Fruit fly (Drosophila melanogaster) whole organism, embryonic: ENCODE data around the gene unc-119.
A peak's percentile ranks its signal among the peaks of the same experiment; 100 is the strongest.

ENCODE experiments used
- Blimp-1 ChIP-seq: fragments of 200-800 bp; sonication (Bioruptor generic); optimal IDR thresholded peaks from 3 replicates; lab custom pipeline; 2018; ENCODE audit warnings: missing biosample characterization, missing genetic modification characterization, mild to moderate bottlenecking, moderate library complexity, missing genetic modification reagents
- CG10267 ChIP-seq: fragments of 200-800 bp; sonication (Bioruptor generic); optimal IDR thresholded peaks from 2 replicates; lab custom pipeline; 2018; ENCODE audit warnings: missing biosample characterization, mild to moderate bottlenecking, missing genetic modification characterization, moderate library complexity
- CG10431 ChIP-seq: fragments of 200-800 bp; sonication (Bioruptor generic); optimal IDR thresholded peaks from 3 replicates; lab custom pipeline; 2018; ENCODE audit warnings: missing biosample characterization, mild to moderate bottlenecking, missing genetic modification characterization
- CG10654 ChIP-seq: fragments of 200-800 bp; sonication (Bioruptor generic); optimal IDR thresholded peaks from 2 replicates; lab custom pipeline; 2016; ENCODE audit warnings: missing biosample characterization, missing genetic modification characterization
- CG13775 ChIP-seq: fragments of 200-800 bp; sonication (Bioruptor generic); optimal IDR thresholded peaks from 3 replicates; lab custom pipeline; 2017; ENCODE audit warnings: missing biosample characterization, mild to moderate bottlenecking, missing genetic modification characterization
- CG1603 ChIP-seq: fragments of 200-800 bp; sonication (Bioruptor generic); optimal IDR thresholded peaks from 2 replicates; lab custom pipeline; 2019; ENCODE audit warnings: missing biosample characterization, mild to moderate bottlenecking, missing genetic modification characterization, moderate library complexity
- CG17802 ChIP-seq: fragments of 200-800 bp; sonication (Bioruptor generic); optimal IDR thresholded peaks from 2 replicates; lab custom pipeline; 2018; ENCODE audit warnings: missing biosample characterization, mild to moderate bottlenecking, missing genetic modification characterization, moderate library complexity
- CG2712 ChIP-seq: fragments of 200-800 bp; optimal IDR thresholded peaks from 3 replicates; lab custom pipeline; 2019; ENCODE audit warnings: missing biosample characterization, mild to moderate bottlenecking, missing genetic modification characterization, moderate library complexity
- CG31224 ChIP-seq: fragments of 200-800 bp; sonication (Bioruptor generic); IDR thresholded peaks from 2 replicates; pipeline ENCODE4 v1.3.6; 2022; ENCODE audit warnings: missing biosample characterization, missing genetic modification characterization
- CG31365 ChIP-seq: fragments of 200-800 bp; sonication (Bioruptor generic); optimal IDR thresholded peaks from 2 replicates; lab custom pipeline; 2018; ENCODE audit warnings: missing biosample characterization, mild to moderate bottlenecking, missing genetic modification characterization
- CG32772 ChIP-seq: fragments of 200-800 bp; sonication (Bioruptor generic); IDR thresholded peaks from 2 replicates; pipeline ENCODE4 v1.3.6; 2022; ENCODE audit warnings: missing biosample characterization, missing genetic modification characterization
- CG3838 ChIP-seq: fragments of 200-800 bp; sonication (Bioruptor generic); optimal IDR thresholded peaks from 3 replicates; lab custom pipeline; 2016; ENCODE audit warnings: missing biosample characterization, missing genetic modification characterization
- CG4617 ChIP-seq: fragments of 200-800 bp; sonication (Bioruptor generic); optimal IDR thresholded peaks from 3 replicates; lab custom pipeline; 2016; ENCODE audit warnings: missing biosample characterization, missing genetic modification characterization, borderline replicate concordance
- CG4730 ChIP-seq: fragments of 200-800 bp; sonication (Bioruptor generic); IDR thresholded peaks from 2 replicates; pipeline ENCODE4 v1.3.6; 2022; ENCODE audit warnings: missing biosample characterization, missing genetic modification characterization
- CG6683 ChIP-seq: fragments of 200-800 bp; sonication (Bioruptor generic); optimal IDR thresholded peaks from 2 replicates; lab custom pipeline; 2017; ENCODE audit warnings: missing biosample characterization, mild to moderate bottlenecking, missing genetic modification characterization, missing genetic modification reagents
- CG8765 ChIP-seq: fragments of 200-800 bp; sonication (Bioruptor generic); IDR thresholded peaks from 2 replicates; pipeline ENCODE4 v1.3.6; 2022; ENCODE audit warnings: missing biosample characterization, missing genetic modification characterization
- CoRest ChIP-seq: fragments of 200-800 bp; sonication (Bioruptor generic); optimal IDR thresholded peaks from 3 replicates; lab custom pipeline; 2018; ENCODE audit warnings: missing biosample characterization, mild to moderate bottlenecking, missing genetic modification characterization, moderate library complexity
- Fer2 ChIP-seq: fragments of 200-800 bp; sonication (Bioruptor generic); optimal IDR thresholded peaks from 2 replicates; lab custom pipeline; 2018; ENCODE audit warnings: missing biosample characterization, mild to moderate bottlenecking, missing genetic modification characterization, moderate library complexity
- GATAe ChIP-seq: fragments of 200-800 bp; sonication (Bioruptor generic); conservative IDR thresholded peaks from 2 replicates; pipeline ENCODE4 v1.3.6; 2022; ENCODE audit warnings: missing biosample characterization, missing genetic modification characterization
- H15 ChIP-seq: fragments of 200-800 bp; sonication (Bioruptor generic); IDR thresholded peaks from 3 replicates; pipeline ENCODE4 v1.3.6; 2022; ENCODE audit warnings: missing biosample characterization, missing genetic modification characterization
- HmgZ ChIP-seq: fragments of 200-800 bp; sonication (Bioruptor generic); optimal IDR thresholded peaks from 2 replicates; lab custom pipeline; 2018; ENCODE audit warnings: missing biosample characterization, mild to moderate bottlenecking, missing genetic modification characterization
- Hsf ChIP-seq: fragments of 200-800 bp; sonication (Bioruptor generic); optimal IDR thresholded peaks from 3 replicates; lab custom pipeline; 2016; ENCODE audit warnings: missing biosample characterization, missing genetic modification characterization
- Lpt ChIP-seq: fragments of >200 bp; optimal IDR thresholded peaks from 2 replicates; lab custom pipeline; 2018; ENCODE audit warnings: missing biosample characterization, missing genetic modification characterization
- Mes4 ChIP-seq: fragments of 200-800 bp; sonication (Bioruptor generic); optimal IDR thresholded peaks from 2 replicates; lab custom pipeline; 2016; ENCODE audit warnings: missing biosample characterization, missing genetic modification characterization
- Trl ChIP-seq, 3 experiments: fragments of >200 bp in 2 of 3; fragments of 200-800 bp in 1 of 3; sonication (Bioruptor generic) in 1 of 3; optimal IDR thresholded peaks; 2 replicates in 1 of 3; 3 replicates in 2 of 3; lab custom pipeline; 2016 to 2017; ENCODE audit warnings: missing biosample characterization in 1 of 3, missing genetic modification characterization in 1 of 3
- Xbp1 ChIP-seq: fragments of 200-800 bp; sonication (Bioruptor generic); optimal IDR thresholded peaks from 3 replicates; lab custom pipeline; 2016; ENCODE audit warnings: missing biosample characterization, mild to moderate bottlenecking, missing genetic modification characterization
- bab2 ChIP-seq: fragments of 200-800 bp; sonication (Bioruptor generic); optimal IDR thresholded peaks from 2 replicates; lab custom pipeline; 2016; ENCODE audit warnings: missing biosample characterization, missing genetic modification characterization
- crp ChIP-seq, 2 experiments: fragments of 200-800 bp; sonication (Bioruptor generic); optimal IDR thresholded peaks; 2 replicates in 1 of 2; 3 replicates in 1 of 2; lab custom pipeline; 2017; ENCODE audit warnings: missing biosample characterization in 2 of 2, missing genetic modification characterization in 2 of 2, mild to moderate bottlenecking in 1 of 2, moderate library complexity in 1 of 2
- da ChIP-seq: fragments of 200-800 bp; sonication (Bioruptor generic); optimal IDR thresholded peaks from 2 replicates; lab custom pipeline; 2016; ENCODE audit warnings: missing biosample characterization, missing genetic modification characterization
- dysf ChIP-seq: fragments of 200-800 bp; sonication (Bioruptor generic); IDR thresholded peaks from 3 replicates; pipeline ENCODE4 v1.3.6; 2022; ENCODE audit warnings: missing biosample characterization, missing genetic modification characterization
- emc ChIP-seq: fragments of 200-800 bp; sonication (Bioruptor generic); optimal IDR thresholded peaks from 2 replicates; lab custom pipeline; 2016; ENCODE audit warnings: missing biosample characterization, missing genetic modification characterization
- fd102C ChIP-seq: fragments of 200-800 bp; sonication (Bioruptor generic); optimal IDR thresholded peaks from 2 replicates; lab custom pipeline; 2018; ENCODE audit warnings: missing biosample characterization, mild to moderate bottlenecking, missing genetic modification characterization, moderate library complexity
- gcm2 ChIP-seq: fragments of 200-800 bp; sonication (Bioruptor generic); optimal IDR thresholded peaks from 2 replicates; lab custom pipeline; 2016; ENCODE audit warnings: missing biosample characterization, missing genetic modification characterization
- mld ChIP-seq: fragments of 200-800 bp; sonication (Bioruptor generic); IDR thresholded peaks from 3 replicates; pipeline ENCODE4 v1.3.6; 2022; ENCODE audit warnings: missing biosample characterization, missing genetic modification characterization; ENCODE audit not compliant: partially characterized antibody
- nmo ChIP-seq: fragments of 200-800 bp; sonication (Bioruptor generic); optimal IDR thresholded peaks from 2 replicates; lab custom pipeline; 2018; ENCODE audit warnings: missing biosample characterization, mild to moderate bottlenecking, missing genetic modification characterization, moderate library complexity
- nom ChIP-seq: fragments of 200-800 bp; sonication (Bioruptor generic); optimal IDR thresholded peaks from 2 replicates; lab custom pipeline; 2017; ENCODE audit warnings: missing biosample characterization, missing genetic modification characterization, mild to moderate bottlenecking, moderate library complexity, missing genetic modification reagents
- pho ChIP-seq: fragments of 200-800 bp; sonication (Bioruptor generic); optimal IDR thresholded peaks from 2 replicates; lab custom pipeline; 2016; ENCODE audit warnings: missing biosample characterization, missing genetic modification characterization
- pzg ChIP-seq: fragments of 200-800 bp; sonication (Bioruptor generic); optimal IDR thresholded peaks from 3 replicates; lab custom pipeline; 2018; ENCODE audit warnings: missing biosample characterization, mild to moderate bottlenecking, missing genetic modification characterization, moderate library complexity
- sc ChIP-seq, 3 experiments: fragments of >200 bp in 2 of 3; fragments of 200-800 bp in 1 of 3; sonication (Bioruptor generic) in 1 of 3; optimal IDR thresholded peaks; 2 replicates in 2 of 3; 3 replicates in 1 of 3; lab custom pipeline; 2017; ENCODE audit warnings: mild to moderate bottlenecking in 1 of 3, missing biosample characterization in 1 of 3, missing genetic modification characterization in 1 of 3, missing genetic modification reagents in 1 of 3
- sens ChIP-seq: fragments of 200-800 bp; sonication (Bioruptor generic); peaks from one replicate; lab custom pipeline; 2016; ENCODE audit warnings: missing biosample characterization, missing genetic modification characterization
- seq ChIP-seq: fragments of 200-800 bp; sonication (Bioruptor generic); IDR thresholded peaks from 2 replicates; pipeline ENCODE4 v1.3.6; 2022; ENCODE audit warnings: missing biosample characterization, missing genetic modification characterization
- shn ChIP-seq: fragments of 200-800 bp; sonication (Bioruptor generic); optimal IDR thresholded peaks from 3 replicates; lab custom pipeline; 2016; ENCODE audit warnings: missing biosample characterization, missing genetic modification characterization
- sim ChIP-seq: fragments of 200-800 bp; sonication (Bioruptor generic); IDR thresholded peaks from 2 replicates; pipeline ENCODE4 v1.3.6; 2022; ENCODE audit warnings: missing biosample characterization, missing genetic modification characterization
- sisA ChIP-seq: fragments of 200-800 bp; sonication (Bioruptor generic); IDR thresholded peaks from 2 replicates; pipeline ENCODE4 v1.3.6; 2022; ENCODE audit warnings: missing biosample characterization, missing genetic modification characterization
- sqz ChIP-seq: fragments of 200-800 bp; sonication (Bioruptor generic); optimal IDR thresholded peaks from 3 replicates; lab custom pipeline; 2018; ENCODE audit warnings: missing biosample characterization, mild to moderate bottlenecking, missing genetic modification characterization
- tap ChIP-seq: fragments of 200-800 bp; optimal IDR thresholded peaks from 3 replicates; lab custom pipeline; 2019; ENCODE audit warnings: missing biosample characterization, mild to moderate bottlenecking, missing genetic modification characterization, moderate library complexity
- tgo ChIP-seq: fragments of 200-800 bp; sonication (Bioruptor generic); IDR thresholded peaks from 3 replicates; pipeline ENCODE4 v1.3.6; 2022; ENCODE audit warnings: missing biosample characterization, missing genetic modification characterization
- tin ChIP-seq: fragments of 200-800 bp; sonication (Bioruptor generic); optimal IDR thresholded peaks from 3 replicates; lab custom pipeline; 2016; ENCODE audit warnings: missing biosample characterization, missing genetic modification characterization

Gene unc-119

DNA sequence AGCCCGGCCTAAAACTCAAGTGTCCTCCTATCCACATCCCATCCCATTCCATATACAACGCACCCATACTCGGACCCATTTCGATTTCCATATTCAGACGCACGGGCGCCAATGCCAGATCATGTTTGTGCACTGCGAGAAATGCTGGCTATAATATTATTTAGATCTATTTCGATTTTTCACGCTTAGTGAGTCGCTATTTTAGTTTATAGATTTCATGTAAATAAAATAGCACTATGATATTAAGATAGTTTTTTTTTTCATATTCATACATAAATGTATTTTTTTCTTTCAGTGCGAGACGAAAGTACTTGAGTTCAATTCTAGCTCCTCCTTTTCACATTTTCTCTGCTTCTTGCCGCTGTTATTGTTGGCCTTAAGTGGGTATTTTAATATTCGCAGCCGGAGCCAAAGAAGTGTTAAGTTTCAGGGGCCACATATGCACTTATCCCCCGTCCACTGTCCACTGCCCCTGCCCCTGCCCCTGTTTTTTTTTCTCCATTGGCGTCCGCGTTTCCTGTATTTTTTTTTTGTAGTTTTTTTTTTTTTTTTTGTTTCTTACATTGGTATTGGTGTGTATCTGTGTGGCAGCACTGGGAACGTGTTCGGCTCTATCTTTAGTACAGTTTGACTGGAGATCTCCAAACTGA lies 877 bp upstream of the unc-119 start (continued):
- TF ChIP-seq CG31365 (tag; lab: Kevin White, UChicago), result no peak
- TF ChIP-seq Lpt, result no peak
- TF ChIP-seq tgo (GFP tag; lab: Robert Waterston, UW), result peak; percentile 68; the same call in 2 of the 3 replicates
- peak; percentile 84 for TF ChIP-seq Blimp-1
- TF ChIP-seq sisA (GFP tag; lab: Robert Waterston, UW), result peak; percentile 69
- peak; percentile 29 for TF ChIP-seq tap
- peak; percentile 85 for TF ChIP-seq CG10267
- peak; percentile 78 for TF ChIP-seq Xbp1 (GFP tag; lab: Kevin White, UChicago)
- no peak; the same call in 2 of the 3 replicates for TF ChIP-seq H15 (GFP tag; lab: Robert Waterston, UW)
- TF ChIP-seq GATAe (GFP tag; lab: Robert Waterston, UW), result no peak
- TF ChIP-seq mld (GFP tag; lab: Robert Waterston, UW), result no peak
- peak; percentile 94 for TF ChIP-seq sens (GFP tag; lab: Kevin White, UChicago)
- peak; percentile 26 for TF ChIP-seq pho (GFP tag; lab: Kevin White, UChicago)
- no peak for TF ChIP-seq CG3838 (GFP tag; lab: Kevin White, UChicago)
- peak; percentile 77 for TF ChIP-seq CG13775 (GFP tag; lab: Kevin White, UChicago)
- TF ChIP-seq gcm2 (GFP tag; lab: Kevin White, UChicago), result peak; percentile 50
- TF ChIP-seq CG4617, result peak; percentile 49
- TF ChIP-seq nom (GFP tag; lab: Kevin White, UChicago), result peak; percentile 92
- TF ChIP-seq da (GFP tag; lab: Kevin White, UChicago), result no peak
- TF ChIP-seq CG32772 (GFP tag; lab: Robert Waterston, UW), result no peak; the same call in 1 of the 2 replicates
- TF ChIP-seq CG31224 (GFP tag; lab: Robert Waterston, UW), result peak; percentile 41
- peak; percentile 44 for TF ChIP-seq CG4730 (GFP tag; lab: Robert Waterston, UW)
- TF ChIP-seq CoRest (tag; lab: Kevin White, UChicago), result peak; percentile 81
- no peak for TF ChIP-seq seq (GFP tag; lab: Robert Waterston, UW)
- peak; percentile 65 for TF ChIP-seq dysf (GFP tag; lab: Robert Waterston, UW)
- TF ChIP-seq sc (optimal IDR thresholded peaks at IDR 0.05; lab: Kevin White, UChicago), result no peak
- TF ChIP-seq sc (GFP tag; optimal IDR thresholded peaks at IDR 0.05; lab: Kevin White, UChicago), result peak; percentile 73
- TF ChIP-seq pzg (GFP tag; lab: Kevin White, UChicago), result no peak
- peak; percentile 31 for TF ChIP-seq CG1603 (tag; lab: Kevin White, UChicago)
- TF ChIP-seq Trl (optimal IDR thresholded peaks at IDR 0.05; lab: Kevin White, UChicago), result no peak
- peak; percentile 41 for TF ChIP-seq Trl (GFP tag; optimal IDR thresholded peaks at IDR 0.05; lab: Kevin White, UChicago)
- peak; percentile 66; the same call in 1 of the 2 replicates for TF ChIP-seq sim (GFP tag; lab: Robert Waterston, UW)
- TF ChIP-seq Mes4 (GFP tag; lab: Kevin White, UChicago), result peak; percentile 70
- TF ChIP-seq emc (GFP tag; lab: Kevin White, UChicago), result no peak
- TF ChIP-seq CG2712 (tag; lab: Kevin White, UChicago), result peak; percentile 90
- TF ChIP-seq crp (GFP tag; optimal IDR thresholded peaks at IDR 0.05; lab: Kevin White, UChicago), result peak in 1 of 2 experiments; percentile 16
- TF ChIP-seq CG17802 (tag; lab: Kevin White, UChicago), result peak; percentile 46
- TF ChIP-seq tin (GFP tag; lab: Kevin White, UChicago), result peak; percentile 88
- peak; percentile 74 for TF ChIP-seq CG10654
- peak; percentile 62 for TF ChIP-seq CG10431 (GFP tag; lab: Kevin White, UChicago)
- peak; percentile 74 for TF ChIP-seq sqz
- TF ChIP-seq fd102C (GFP tag; lab: Kevin White, UChicago), result peak; percentile 75
- TF ChIP-seq HmgZ (tag; lab: Kevin White, UChicago), result peak; percentile 15
- TF ChIP-seq Hsf, result peak; percentile 66
- peak; percentile 21 for TF ChIP-seq Fer2
- peak; percentile 26 for TF ChIP-seq shn (GFP tag; lab: Kevin White, UChicago)
- peak; percentile 52 for TF ChIP-seq bab2 (GFP tag; lab: Kevin White, UChicago)
- TF ChIP-seq nmo (GFP tag; lab: Kevin White, UChicago), result peak; percentile 89
- peak; percentile 18 for TF ChIP-seq CG6683 (GFP tag; lab: Kevin White, UChicago)
- peak; percentile 72; the same call in 1 of the 2 replicates for TF ChIP-seq CG8765 (GFP tag; lab: Robert Waterston, UW)
